Fruit fly (Drosophila melanogaster) whole organism, larva: Measurements from ENCODE around the gene CG10638.
A peak's percentile ranks its signal among the peaks of the same experiment; 100 is the strongest.

ENCODE experiments used
- noc ChIP-seq: fragments of 200-800 bp; sonication (Bioruptor generic); optimal IDR thresholded peaks from 3 replicates; lab custom pipeline; 2019; ENCODE audit warnings: missing biosample characterization, mild to moderate bottlenecking, missing genetic modification characterization, moderate library complexity

The CG10638 gene

DNA sequence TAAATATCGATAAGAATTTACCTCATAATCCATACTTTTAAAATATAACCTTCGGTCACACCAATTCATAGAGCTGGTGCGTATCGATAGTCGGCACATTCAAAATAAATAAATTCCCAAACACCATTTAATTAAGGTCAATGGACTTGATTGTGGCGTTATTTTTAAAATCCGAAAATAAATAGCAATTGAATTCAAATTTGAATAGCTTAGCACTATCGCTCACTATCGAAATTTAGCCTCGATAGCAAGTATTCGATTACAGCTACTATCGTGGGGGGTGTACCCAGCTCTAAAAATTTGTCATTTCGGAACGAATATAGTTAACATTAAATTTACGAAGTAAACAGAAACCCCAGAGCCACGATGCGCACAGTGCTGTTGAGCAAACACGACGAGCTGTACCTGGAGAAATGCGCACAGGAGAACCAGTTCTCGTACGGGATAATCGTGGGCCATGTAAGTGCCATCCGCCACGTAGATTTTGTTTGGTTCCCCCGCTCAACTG is 29.6 kb downstream of the CG10638 start, which contains the start of gene CG10616:
CG10616 (plus strand) TSS at position 258 of the 508 bp plus-strand sequence.
- no peak for TF ChIP-seq noc

DNA sequence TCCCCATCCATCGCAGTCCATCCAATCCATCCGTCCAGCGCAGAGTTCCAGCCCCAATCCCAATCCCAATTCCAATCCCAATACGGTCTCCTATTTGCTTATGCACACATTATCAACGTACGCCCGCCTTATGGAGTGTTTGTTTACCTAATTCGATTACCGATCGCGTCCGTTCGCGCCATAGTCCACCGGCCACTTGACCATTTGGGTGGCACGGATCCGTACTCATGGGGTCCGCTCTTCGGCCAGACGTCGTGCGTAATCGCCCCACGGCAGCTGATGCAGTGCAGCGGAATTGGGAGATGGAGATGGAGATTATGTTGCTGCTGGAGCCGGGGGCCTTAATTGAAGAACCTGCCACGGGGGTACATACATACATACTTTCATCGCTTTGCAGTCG is 30.6 kb downstream of the CG10638 start:
- no peak for TF ChIP-seq noc

DNA sequence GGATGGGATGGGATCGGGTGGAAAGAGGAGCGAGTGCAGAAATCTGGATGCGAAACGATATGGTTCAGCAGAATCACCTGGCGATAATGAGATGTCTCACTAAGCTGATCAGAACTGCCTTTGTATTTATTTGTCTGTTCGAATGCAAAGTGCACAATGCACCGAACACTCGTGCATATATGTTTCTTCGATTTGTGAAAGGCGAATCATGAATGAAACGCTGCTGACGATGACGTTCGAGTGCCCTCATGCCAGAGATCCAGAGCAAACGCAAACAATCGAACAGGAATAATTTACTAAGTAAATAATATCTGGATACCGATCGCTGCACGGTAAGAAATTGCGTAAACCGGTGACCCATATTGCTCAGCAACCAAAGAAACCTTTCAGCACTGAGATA is 31.4 kb downstream of the CG10638 start, which contains the start of gene CG32102:
CG32102 (minus strand) TSS at position 101 of the 400 bp plus-strand sequence.
- TF ChIP-seq noc, result no peak

DNA sequence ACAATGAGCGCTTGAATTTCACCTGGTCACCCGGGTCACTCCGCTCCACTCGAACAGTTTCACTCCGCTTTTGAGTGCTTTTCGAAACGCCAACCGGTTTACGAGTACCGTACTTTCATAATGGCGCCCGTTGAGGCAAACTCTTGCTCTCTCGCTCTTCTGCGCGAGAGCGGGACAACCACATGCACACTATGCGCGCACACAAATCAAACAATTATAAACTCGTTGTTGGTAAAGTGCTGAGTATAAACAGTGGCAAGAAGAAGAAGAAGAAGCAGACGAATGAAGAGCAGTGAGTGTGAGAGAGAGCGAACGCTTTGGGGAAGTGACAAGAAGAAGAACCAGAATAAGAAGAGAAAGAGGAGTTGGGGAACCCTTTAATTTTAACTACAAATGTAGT is 33.1 kb downstream of the CG10638 start, which contains the start of gene eyg:
eyg (minus strand) TSS at position 6 of the 400 bp plus-strand sequence.
- TF ChIP-seq noc, result no peak

DNA sequence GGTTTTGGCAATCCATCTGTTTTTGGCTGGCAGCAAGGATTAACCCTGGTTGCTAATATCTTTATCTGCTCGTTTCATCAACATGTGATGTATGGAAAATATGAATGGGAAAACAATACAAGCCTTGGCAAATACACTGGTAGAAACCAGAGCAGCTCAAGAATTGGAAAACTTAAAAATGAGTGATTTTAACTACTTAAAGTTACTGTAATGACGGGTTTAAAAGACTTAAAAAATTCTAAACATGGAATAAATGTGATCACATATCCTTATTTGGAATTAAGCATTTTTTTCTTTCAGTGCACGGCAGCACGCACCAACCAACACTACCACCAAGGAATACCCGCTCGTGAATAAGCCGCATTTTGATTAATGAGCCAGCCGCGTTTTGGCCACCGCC is 35.9 kb downstream of the CG10638 start:
- TF ChIP-seq noc, result no peak

DNA sequence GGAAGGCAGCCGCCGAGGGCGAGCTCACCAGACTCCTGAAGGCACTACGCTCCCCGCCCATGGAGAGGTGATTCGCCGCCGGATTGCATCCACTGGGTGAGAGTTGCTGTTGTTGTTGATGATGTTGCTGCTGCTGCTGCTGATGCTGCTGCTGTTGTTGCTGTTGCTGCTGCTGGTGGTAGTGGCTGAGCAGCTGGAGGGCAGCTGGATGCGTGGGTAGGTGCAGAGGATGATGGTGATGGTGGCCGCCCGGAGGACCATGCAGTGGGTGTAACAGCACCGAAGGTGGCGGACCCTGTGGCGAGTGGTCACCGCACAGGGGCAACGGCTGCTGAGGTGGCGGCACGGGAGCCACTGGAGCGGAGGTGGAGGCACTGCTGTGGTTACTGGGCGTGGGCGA is 37.5 kb downstream of the CG10638 start:
- no peak for TF ChIP-seq noc

DNA sequence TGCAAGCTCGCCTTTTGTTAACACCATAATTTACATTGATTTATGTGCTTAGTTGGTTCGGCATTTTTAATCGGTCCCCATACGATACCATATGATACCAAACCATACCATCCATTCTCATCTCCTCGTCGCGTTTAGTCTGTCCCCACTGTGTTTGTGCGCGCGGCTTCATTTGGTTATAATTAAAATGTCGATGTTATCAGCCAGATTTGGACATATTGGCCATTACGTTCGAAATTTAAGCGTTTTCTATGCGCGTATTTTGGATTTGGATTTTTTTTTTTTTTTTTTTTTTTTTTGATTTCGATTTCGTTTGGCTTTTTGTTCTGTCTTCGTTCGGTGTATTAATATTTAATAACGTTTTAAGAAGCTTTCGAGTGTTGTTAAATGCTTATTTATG is 39.2 kb downstream of the CG10638 start:
- peak; percentile 14 for TF ChIP-seq noc

DNA sequence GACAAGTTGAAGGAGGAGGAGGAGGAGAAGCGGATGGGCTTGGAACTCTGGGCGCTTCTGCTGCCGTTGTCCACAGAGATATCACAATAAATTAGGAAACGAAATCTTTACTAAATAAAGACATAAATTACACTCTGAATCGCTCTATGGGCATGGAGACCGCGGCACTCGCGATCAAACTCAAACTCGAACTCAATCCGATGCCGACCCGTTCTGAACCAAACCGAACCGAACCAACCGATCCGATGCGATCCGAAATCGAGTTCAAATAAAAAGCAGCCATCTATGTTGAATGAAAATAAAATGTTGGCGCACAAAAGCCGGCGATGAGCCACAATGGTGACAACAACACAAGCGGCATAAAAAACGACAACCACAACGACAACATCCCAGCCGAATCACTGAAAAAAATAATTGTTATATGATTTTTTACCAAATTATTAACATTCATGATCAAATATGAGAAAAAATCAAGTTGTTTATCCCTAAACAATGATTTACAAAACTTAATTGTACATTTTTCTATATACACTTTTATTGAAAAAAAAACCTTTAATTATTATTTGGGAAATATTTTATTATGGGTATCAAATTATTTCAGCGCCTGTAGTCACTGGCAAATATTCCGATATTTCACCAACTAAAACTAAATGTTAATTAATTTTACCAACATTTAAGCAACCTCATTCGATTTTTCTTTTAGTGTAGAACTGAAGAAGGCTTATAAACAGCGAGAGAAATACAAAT is 44.0 kb downstream of the CG10638 start:
- TF ChIP-seq noc, result peak; percentile 70

DNA sequence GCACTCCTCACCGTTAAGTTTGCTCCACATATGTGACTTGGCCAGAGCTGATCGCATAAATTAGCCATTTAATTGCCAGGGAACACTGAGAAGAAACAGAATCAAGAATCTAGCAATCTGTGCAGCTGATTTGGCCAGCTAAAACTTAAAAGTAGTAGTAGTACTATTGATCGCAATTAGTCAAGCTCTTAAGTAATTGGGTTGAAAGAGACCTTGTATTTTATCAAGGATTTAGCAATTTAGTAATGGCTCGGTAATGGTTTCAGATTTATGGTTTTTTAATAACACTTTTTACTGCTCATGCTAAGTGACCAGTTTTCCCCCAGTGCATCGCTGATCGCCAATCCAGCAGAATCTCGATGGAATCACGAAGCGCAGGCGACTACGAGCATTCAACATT is 46.1 kb downstream of the CG10638 start:
- no peak for TF ChIP-seq noc

DNA sequence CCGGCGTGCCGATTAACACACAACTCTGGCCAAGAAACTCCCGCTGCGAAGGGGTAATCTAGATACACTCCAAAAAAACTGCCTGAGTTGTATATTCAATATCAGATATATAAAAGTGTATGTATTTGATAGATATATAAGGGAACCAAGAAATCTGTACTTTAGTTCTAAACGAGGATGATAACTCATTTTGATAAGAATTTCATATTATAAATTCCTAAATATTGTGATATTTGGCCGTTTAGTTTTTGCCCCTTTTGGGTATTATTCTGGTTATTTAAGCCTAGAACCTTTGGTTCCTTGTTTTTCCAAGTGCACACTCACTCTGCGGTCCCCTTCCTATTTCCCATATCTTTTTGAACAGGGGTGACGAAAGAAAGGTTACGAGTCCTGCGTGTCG is 47.6 kb downstream of the CG10638 start:
- TF ChIP-seq noc, result no peak
